Fruit fly (Drosophila melanogaster) whole organism, embryonic: Measurements from ENCODE around the gene Tre1.

Experiments used
- ATbp ChIP-seq: fragments of 200-800 bp; sonication (Bioruptor generic); optimal IDR thresholded peaks from 2 replicates; lab custom pipeline; 2017; ENCODE audit warnings: missing biosample characterization, mild to moderate bottlenecking, missing genetic modification characterization, missing genetic modification reagents
- Asciz ChIP-seq: fragments of 200-800 bp; sonication (Bioruptor generic); optimal IDR thresholded peaks from 2 replicates; lab custom pipeline; 2017; ENCODE audit warnings: missing biosample characterization, mild to moderate bottlenecking, missing genetic modification characterization, missing genetic modification reagents
- CG10274 ChIP-seq: fragments of 200-800 bp; sonication (Bioruptor generic); optimal IDR thresholded peaks from 3 replicates; lab custom pipeline; 2017; ENCODE audit warnings: missing biosample characterization, mild to moderate bottlenecking, missing genetic modification characterization
- CG10959 ChIP-seq: fragments of 200-800 bp; sonication (Bioruptor generic); IDR thresholded peaks from 2 replicates; pipeline ENCODE4 v1.3.6; 2022; ENCODE audit warnings: missing biosample characterization, missing genetic modification characterization
- CG12104 ChIP-seq: fragments of 200-800 bp; sonication (Bioruptor generic); optimal IDR thresholded peaks from 3 replicates; lab custom pipeline; 2016; ENCODE audit warnings: missing biosample characterization, missing genetic modification characterization
- CG1233 ChIP-seq: fragments of 200-800 bp; sonication (Bioruptor generic); optimal IDR thresholded peaks from 4 replicates; lab custom pipeline; 2018; ENCODE audit warnings: missing biosample characterization, mild to moderate bottlenecking, missing genetic modification characterization
- CG13775 ChIP-seq: fragments of 200-800 bp; sonication (Bioruptor generic); optimal IDR thresholded peaks from 3 replicates; lab custom pipeline; 2017; ENCODE audit warnings: missing biosample characterization, mild to moderate bottlenecking, missing genetic modification characterization
- CG14014 ChIP-seq: fragments of 200-800 bp; sonication (Bioruptor generic); IDR thresholded peaks from 2 replicates; pipeline ENCODE4 v1.3.6; 2022; ENCODE audit warnings: missing biosample characterization, missing genetic modification characterization
- CG17328 ChIP-seq: fragments of 200-800 bp; sonication (Bioruptor generic); IDR thresholded peaks from 2 replicates; pipeline ENCODE4 v1.3.6; 2022; ENCODE audit warnings: missing biosample characterization, missing genetic modification characterization
- CG1832 ChIP-seq: fragments of 200-800 bp; sonication (Bioruptor generic); optimal IDR thresholded peaks from 2 replicates; lab custom pipeline; 2017; ENCODE audit warnings: missing biosample characterization, mild to moderate bottlenecking, missing genetic modification characterization, inconsistent platforms
- CG18599 ChIP-seq: fragments of 200-800 bp; sonication (Bioruptor generic); optimal IDR thresholded peaks from 3 replicates; lab custom pipeline; 2017; ENCODE audit warnings: missing biosample characterization, missing genetic modification characterization, mild to moderate bottlenecking, moderate library complexity, missing genetic modification reagents
- CG2120 ChIP-seq: fragments of 200-800 bp; sonication (Bioruptor generic); optimal IDR thresholded peaks from 3 replicates; lab custom pipeline; 2016; ENCODE audit warnings: missing biosample characterization, missing genetic modification characterization
- CG30403 ChIP-seq: fragments of 200-800 bp; sonication (Bioruptor generic); optimal IDR thresholded peaks from 3 replicates; lab custom pipeline; 2016; ENCODE audit warnings: missing biosample characterization, missing genetic modification characterization
- CG3407 ChIP-seq: fragments of 200-800 bp; sonication (Bioruptor generic); optimal IDR thresholded peaks from 2 replicates; lab custom pipeline; 2018; ENCODE audit warnings: missing biosample characterization, mild to moderate bottlenecking, missing genetic modification characterization
- CG4360 ChIP-seq: fragments of 200-800 bp; sonication (Bioruptor generic); IDR thresholded peaks from 2 replicates; pipeline ENCODE4 v1.3.6; 2022; ENCODE audit warnings: missing biosample characterization, missing genetic modification characterization
- CG6654 ChIP-seq: fragments of 200-800 bp; sonication (Bioruptor generic); optimal IDR thresholded peaks from 2 replicates; lab custom pipeline; 2017; ENCODE audit warnings: missing biosample characterization, mild to moderate bottlenecking, missing genetic modification characterization
- CG7271 ChIP-seq: fragments of 200-800 bp; sonication (Bioruptor generic); optimal IDR thresholded peaks from 2 replicates; lab custom pipeline; 2018; ENCODE audit warnings: missing biosample characterization, mild to moderate bottlenecking, missing genetic modification characterization, moderate library complexity
- CG7839 ChIP-seq: fragments of 200-800 bp; sonication (Bioruptor generic); optimal IDR thresholded peaks from 3 replicates; lab custom pipeline; 2018; ENCODE audit warnings: missing biosample characterization, mild to moderate bottlenecking, missing genetic modification characterization, moderate library complexity
- CG7928 ChIP-seq: fragments of 200-800 bp; sonication (Bioruptor generic); optimal IDR thresholded peaks from 2 replicates; lab custom pipeline; 2017; ENCODE audit warnings: missing biosample characterization, mild to moderate bottlenecking, missing genetic modification characterization
- CG8944 ChIP-seq: fragments of 200-800 bp; sonication (Bioruptor generic); optimal IDR thresholded peaks from 3 replicates; lab custom pipeline; 2016; ENCODE audit warnings: missing biosample characterization, missing genetic modification characterization
- CG9797 ChIP-seq: fragments of 200-800 bp; sonication (Bioruptor generic); optimal IDR thresholded peaks from 3 replicates; lab custom pipeline; 2018; ENCODE audit warnings: missing biosample characterization, mild to moderate bottlenecking, missing genetic modification characterization
- CG9817 ChIP-seq: fragments of 200-800 bp; sonication (Bioruptor generic); optimal IDR thresholded peaks from 2 replicates; lab custom pipeline; 2018; ENCODE audit warnings: missing biosample characterization, mild to moderate bottlenecking, missing genetic modification characterization, moderate library complexity
- CrebB ChIP-seq: fragments of 200-800 bp; sonication (Bioruptor generic); optimal IDR thresholded peaks from 3 replicates; lab custom pipeline; 2018; ENCODE audit warnings: missing biosample characterization, mild to moderate bottlenecking, missing genetic modification characterization
- D19B ChIP-seq: fragments of 200-800 bp; sonication (Bioruptor generic); optimal IDR thresholded peaks from 2 replicates; lab custom pipeline; 2017; ENCODE audit warnings: missing biosample characterization, mild to moderate bottlenecking, missing genetic modification characterization
- Ets65A ChIP-seq: fragments of 200-800 bp; sonication (Bioruptor generic); peaks from one replicate; lab custom pipeline; 2016; ENCODE audit warnings: missing biosample characterization, missing genetic modification characterization
- H15 ChIP-seq: fragments of 200-800 bp; sonication (Bioruptor generic); IDR thresholded peaks from 3 replicates; pipeline ENCODE4 v1.3.6; 2022; ENCODE audit warnings: missing biosample characterization, missing genetic modification characterization
- HHEX ChIP-seq: fragments of 200-800 bp; sonication (Bioruptor generic); optimal IDR thresholded peaks from 3 replicates; lab custom pipeline; 2017; ENCODE audit warnings: missing biosample characterization, mild to moderate bottlenecking, missing genetic modification characterization, missing genetic modification reagents
- HLH4C ChIP-seq: fragments of 200-800 bp; sonication (Bioruptor generic); IDR thresholded peaks from 3 replicates; pipeline ENCODE4 v1.3.6; 2022; ENCODE audit warnings: missing biosample characterization, missing genetic modification characterization; ENCODE audit not compliant: partially characterized antibody
- Hsf ChIP-seq: fragments of 200-800 bp; sonication (Bioruptor generic); optimal IDR thresholded peaks from 3 replicates; lab custom pipeline; 2016; ENCODE audit warnings: missing biosample characterization, missing genetic modification characterization
- Kr ChIP-seq: fragments of 200-800 bp; sonication (Bioruptor generic); optimal IDR thresholded peaks from 2 replicates; lab custom pipeline; 2017; ENCODE audit warnings: missing biosample characterization, mild to moderate bottlenecking, missing genetic modification characterization
- Med ChIP-seq: fragments of 200-800 bp; sonication (Bioruptor generic); peaks from one replicate; lab custom pipeline; 2016; ENCODE audit warnings: missing biosample characterization, missing genetic modification characterization, mild to moderate bottlenecking, inconsistent platforms, moderate library complexity
- Neu2 ChIP-seq: fragments of 200-800 bp; sonication (Bioruptor generic); optimal IDR thresholded peaks from 3 replicates; lab custom pipeline; 2016; ENCODE audit warnings: missing biosample characterization, missing genetic modification characterization, borderline replicate concordance
- Rfx ChIP-seq: fragments of 200-800 bp; sonication (Bioruptor generic); IDR thresholded peaks from 2 replicates; pipeline ENCODE4 v1.3.6; 2022; ENCODE audit warnings: missing biosample characterization, missing genetic modification characterization
- Sry-δ ChIP-seq: fragments of 200-800 bp; sonication (Bioruptor generic); optimal IDR thresholded peaks from 2 replicates; lab custom pipeline; 2016; ENCODE audit warnings: missing biosample characterization, missing genetic modification characterization
- TFAM ChIP-seq: fragments of 200-800 bp; sonication (Bioruptor generic); optimal IDR thresholded peaks from 2 replicates; lab custom pipeline; 2017; ENCODE audit warnings: missing biosample characterization, missing genetic modification characterization, inconsistent platforms
- ara ChIP-seq: fragments of 200-800 bp; sonication (Bioruptor generic); IDR thresholded peaks from 2 replicates; pipeline ENCODE4 v1.3.6; 2022; ENCODE audit warnings: missing biosample characterization, missing genetic modification characterization
- corto ChIP-seq: fragments of 200-800 bp; sonication (Bioruptor generic); optimal IDR thresholded peaks from 2 replicates; lab custom pipeline; 2016; ENCODE audit warnings: missing biosample characterization, mild to moderate bottlenecking, missing genetic modification characterization, moderate library complexity
- fu2 ChIP-seq: fragments of 200-800 bp; sonication (Bioruptor generic); optimal IDR thresholded peaks from 2 replicates; lab custom pipeline; 2016; ENCODE audit warnings: missing biosample characterization, missing genetic modification characterization
- jing ChIP-seq: fragments of 200-800 bp; sonication (Bioruptor generic); optimal IDR thresholded peaks from 2 replicates; lab custom pipeline; 2018; ENCODE audit warnings: missing biosample characterization, mild to moderate bottlenecking, missing genetic modification characterization
- mam ChIP-seq: fragments of 200-800 bp; sonication (Bioruptor generic); optimal IDR thresholded peaks from 3 replicates; lab custom pipeline; 2016; ENCODE audit warnings: missing biosample characterization, missing genetic modification characterization
- odd ChIP-seq: fragments of 200-800 bp; sonication (Bioruptor generic); optimal IDR thresholded peaks from 2 replicates; lab custom pipeline; 2017; ENCODE audit warnings: missing biosample characterization, mild to moderate bottlenecking, missing genetic modification characterization
- onecut ChIP-seq: fragments of 200-800 bp; sonication (Bioruptor generic); IDR thresholded peaks from 2 replicates; pipeline ENCODE4 v1.3.6; 2022; ENCODE audit warnings: missing biosample characterization, missing genetic modification characterization
- org-1 ChIP-seq: fragments of 200-800 bp; sonication (Bioruptor generic); optimal IDR thresholded peaks from 2 replicates; lab custom pipeline; 2017; ENCODE audit warnings: missing biosample characterization, missing genetic modification characterization
- peb ChIP-seq: fragments of 200-800 bp; sonication (Bioruptor generic); IDR thresholded peaks from 2 replicates; pipeline ENCODE4 v1.3.6; 2022; ENCODE audit warnings: missing biosample characterization, missing genetic modification characterization
- psq ChIP-seq: fragments of 200-800 bp; sonication (Bioruptor generic); optimal IDR thresholded peaks from 2 replicates; lab custom pipeline; 2017; ENCODE audit warnings: missing biosample characterization, missing genetic modification characterization
- pum ChIP-seq: fragments of 200-800 bp; sonication (Bioruptor generic); optimal IDR thresholded peaks from 2 replicates; lab custom pipeline; 2016; ENCODE audit warnings: missing biosample characterization, missing genetic modification characterization
- scrt ChIP-seq: fragments of 200-800 bp; sonication (Bioruptor generic); optimal IDR thresholded peaks from 2 replicates; lab custom pipeline; 2018; ENCODE audit warnings: missing biosample characterization, mild to moderate bottlenecking, missing genetic modification characterization, moderate library complexity
- tup ChIP-seq: fragments of 200-800 bp; sonication (Bioruptor generic); optimal IDR thresholded peaks from 2 replicates; lab custom pipeline; 2016; ENCODE audit warnings: missing biosample characterization, mild to moderate bottlenecking, missing genetic modification characterization, moderate library complexity
- twi ChIP-seq: fragments of 200-800 bp; optimal IDR thresholded peaks from 2 replicates; lab custom pipeline; 2019; ENCODE audit warnings: missing biosample characterization, mild to moderate bottlenecking, missing genetic modification characterization, moderate library complexity
- wek ChIP-seq: fragments of 200-800 bp; sonication (Bioruptor generic); optimal IDR thresholded peaks from 3 replicates; lab custom pipeline; 2018; ENCODE audit warnings: missing biosample characterization, mild to moderate bottlenecking, missing genetic modification characterization, moderate library complexity

Gene Tre1

DNA sequence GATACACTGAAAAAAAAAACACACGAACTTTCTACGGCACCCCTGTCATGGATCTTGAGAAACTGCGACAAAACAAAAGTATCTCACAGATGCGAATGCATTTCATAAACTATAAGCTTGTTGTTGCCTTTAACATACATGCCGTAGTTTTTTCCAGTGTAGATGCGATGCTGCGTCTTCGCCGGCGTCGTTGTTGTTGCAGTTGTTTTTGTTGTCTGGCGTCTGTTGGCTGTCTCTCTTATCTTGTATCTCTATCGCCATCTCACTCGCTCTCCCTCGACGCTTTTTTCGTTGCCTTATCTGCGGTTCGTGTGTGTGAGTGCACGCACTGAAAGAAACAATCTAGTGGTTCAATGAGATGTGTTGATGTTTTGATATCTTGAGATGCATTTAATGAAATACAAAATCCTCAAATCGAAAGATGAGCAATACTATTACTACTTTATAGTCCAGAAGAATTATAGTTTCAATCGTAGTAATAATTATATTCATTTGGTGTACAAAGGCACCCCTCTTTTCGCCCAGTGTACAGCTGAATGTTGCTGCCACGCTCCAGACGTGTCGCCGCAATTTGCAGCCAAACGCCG, 16.8 kb upstream of the Tre1 start (continued):
- TF ChIP-seq Med (GFP tag; lab: Kevin White, UChicago) (peak; percentile 99), CG14014 (GFP tag; lab: Robert Waterston, UW) (peak; percentile 94), corto (GFP tag; lab: Kevin White, UChicago) (peak; percentile 88), Neu2 (GFP tag; lab: Kevin White, UChicago) (peak; percentile 90), Rfx (GFP tag; lab: Robert Waterston, UW) (peak; percentile 97), CG7928 (GFP tag; lab: Kevin White, UChicago) (peak; percentile 66), Ets65A (GFP tag; lab: Kevin White, UChicago) (peak; percentile 100), tup (GFP tag; lab: Kevin White, UChicago) (peak; percentile 97), CG30403 (GFP tag; lab: Kevin White, UChicago) (peak; percentile 97), Hsf (GFP tag; lab: Kevin White, UChicago) (peak; percentile 98), CG10959 (GFP tag; lab: Robert Waterston, UW) (peak; percentile 96), CG12104 (peak; percentile 95), fu2 (GFP tag; lab: Kevin White, UChicago) (peak; percentile 94), odd (GFP tag; lab: Kevin White, UChicago) (peak; percentile 93), psq (GFP tag; lab: Kevin White, UChicago) (peak; percentile 88), CG6654 (GFP tag; lab: Kevin White, UChicago) (peak; percentile 69), CG8944 (GFP tag; lab: Kevin White, UChicago) (peak; percentile 98), ATbp (peak; percentile 95), wek (GFP tag; lab: Kevin White, UChicago) (peak; percentile 88), CG18599 (GFP tag; lab: Kevin White, UChicago) (peak; percentile 94), CG1233 (peak; percentile 96), pum (GFP tag; lab: Kevin White, UChicago) (peak; percentile 97), scrt (GFP tag; lab: Kevin White, UChicago) (peak; percentile 90), CrebB (tag; lab: Kevin White, UChicago) (peak; percentile 93), HHEX (GFP tag; lab: Kevin White, UChicago) (peak; percentile 95), peb (GFP tag; lab: Robert Waterston, UW) (peak; percentile 92), Asciz (GFP tag; lab: Kevin White, UChicago) (peak; percentile 89), Sry-δ (GFP tag; lab: Kevin White, UChicago) (peak; percentile 72), CG1832 (peak; percentile 45), twi (peak; percentile 60), CG3407 (peak; percentile 89), CG7271 (tag; lab: Kevin White, UChicago) (peak; percentile 69), mam (peak; percentile 96), Kr (GFP tag; lab: Kevin White, UChicago) (peak; percentile 88), CG17328 (peak; percentile 98), TFAM (GFP tag; lab: Kevin White, UChicago) (peak; percentile 81), org-1 (GFP tag; lab: Kevin White, UChicago) (peak; percentile 95), onecut (GFP tag; lab: Robert Waterston, UW) (peak; percentile 97), D19B (GFP tag; lab: Kevin White, UChicago) (peak; percentile 63), CG2120 (GFP tag; lab: Kevin White, UChicago) (peak; percentile 93), jing (peak; percentile 91), CG10274 (peak; percentile 88), CG13775 (GFP tag; lab: Kevin White, UChicago) (peak; percentile 93), CG7839 (tag; lab: Kevin White, UChicago) (peak; percentile 96), CG9817 (tag; lab: Kevin White, UChicago) (peak; percentile 93), HLH4C (GFP tag; lab: Robert Waterston, UW) (no peak), CG9797 (GFP tag; lab: Kevin White, UChicago) (peak; percentile 40), H15 (GFP tag; lab: Robert Waterston, UW) (peak; percentile 97), CG4360 (peak; percentile 95), ara (GFP tag; lab: Robert Waterston, UW) (peak; percentile 98)
